Worm (Caenorhabditis elegans) whole organism, young adult: Measurements from ENCODE around the gene lin-31.

Experiments used
- C06A6.2 ChIP-seq: fragments of 200-800 bp; sonication (Bioruptor generic); conservative IDR thresholded peaks from 2 replicates; pipeline ENCODE4 v1.3.6; 2022; ENCODE audit warnings: missing genetic modification characterization, missing compliant biosample characterization
- F23B12.7 ChIP-seq: sonication (generic microtip); optimal IDR thresholded peaks from 2 replicates; lab custom pipeline; 2017; ENCODE audit warnings: missing genetic modification characterization, mild to moderate bottlenecking, missing compliant biosample characterization, antibody characterized with exemption, moderate library complexity; ENCODE audit not compliant: insufficient read depth
- ama-1 ChIP-seq, 3 experiments: fragments of 150-350 bp in 1 of 3; sonication (generic microtip) in 2 of 3; optimal IDR thresholded peaks; 2 replicates each; lab custom pipeline; 2014 to 2018; ENCODE audit warnings: missing biosample characterization in 2 of 3, missing genetic modification characterization in 2 of 3, missing genetic modification reagents in 2 of 3
- ceh-91 ChIP-seq: fragments of 200-800 bp; sonication (Bioruptor generic); IDR thresholded peaks from 2 replicates; pipeline ENCODE4 v1.3.6; 2022; ENCODE audit warnings: missing genetic modification reagents, missing genetic modification characterization, missing compliant biosample characterization
- lin-35 ChIP-seq, 3 experiments: fragments of 150-350 bp in 2 of 3; sonication (generic microtip) in 1 of 3; optimal IDR thresholded peaks; 2 replicates each; lab custom pipeline; 2014 to 2018; ENCODE audit warnings: missing biosample characterization in 3 of 3, missing genetic modification characterization in 3 of 3, missing genetic modification reagents in 3 of 3
- nhr-80 ChIP-seq: sonication (generic microtip); optimal IDR thresholded peaks from 2 replicates; lab custom pipeline; 2016; ENCODE audit warnings: missing genetic modification characterization, missing compliant biosample characterization
- pha-4 ChIP-seq: fragments of 150-350 bp; sonication (generic microtip); optimal IDR thresholded peaks from 2 replicates; lab custom pipeline; 2014; ENCODE audit warnings: missing biosample characterization, missing genetic modification reagents, missing genetic modification characterization
- tbx-9 ChIP-seq: sonication (generic microtip); optimal IDR thresholded peaks from 2 replicates; lab custom pipeline; 2016; ENCODE audit warnings: borderline replicate concordance, missing genetic modification characterization, inconsistent platforms, missing compliant biosample characterization
- unc-130 ChIP-seq: sonication (generic microtip); optimal IDR thresholded peaks from 2 replicates; lab custom pipeline; 2016; ENCODE audit warnings: missing genetic modification reagents, missing genetic modification characterization, missing compliant biosample characterization
- unc-62 ChIP-seq: fragments of 150-350 bp; optimal IDR thresholded peaks from 2 replicates; lab custom pipeline; 2014; ENCODE audit warnings: missing biosample characterization, missing genetic modification reagents, missing genetic modification characterization
- zfh-2 ChIP-seq: fragments of 200-800 bp; sonication (Bioruptor generic); conservative IDR thresholded peaks from 2 replicates; pipeline ENCODE4 v1.3.6; 2022; ENCODE audit warnings: missing genetic modification reagents, missing genetic modification characterization, missing compliant biosample characterization

DNA sequence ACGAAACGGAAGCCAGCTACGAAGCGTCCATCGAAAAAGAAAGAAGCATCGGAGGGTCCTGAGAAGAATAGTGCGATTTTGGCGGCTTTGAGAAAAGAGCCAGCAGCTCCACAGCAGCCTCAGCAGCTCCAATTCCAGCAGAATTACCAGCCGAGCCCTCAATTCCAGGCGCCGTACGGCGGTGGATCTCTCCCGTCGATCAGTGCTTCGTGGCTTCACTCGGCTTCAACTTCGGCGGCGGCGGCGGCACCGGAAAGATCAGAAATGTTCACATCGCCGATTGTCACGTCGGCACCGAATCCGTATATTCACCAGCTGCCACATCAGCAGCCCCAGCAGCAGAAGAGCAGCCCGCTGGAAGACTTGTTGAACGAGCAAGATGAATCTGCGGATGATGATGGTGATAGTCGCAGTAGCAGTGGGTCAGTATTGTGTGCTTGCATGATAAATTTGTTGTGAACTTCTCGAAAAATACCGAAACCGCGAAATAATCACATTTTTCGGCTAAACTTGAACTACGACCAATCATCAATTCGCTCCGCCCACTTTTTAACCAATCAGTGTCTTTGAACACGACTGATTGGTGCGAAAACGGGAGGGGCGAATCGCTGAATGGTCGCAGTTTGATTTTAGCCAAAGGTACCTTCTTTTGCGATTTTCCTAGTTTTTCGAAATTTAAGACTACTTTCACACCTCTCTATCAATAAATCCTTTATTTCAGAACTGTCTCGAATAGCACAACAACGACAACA is 16.5 kb upstream of the lin-31 start:
- TF ChIP-seq nhr-80 (tag; lab: Kevin White, UChicago) = no peak
- no peak for TF ChIP-seq ama-1 (optimal IDR thresholded peaks at IDR 0.05; lab: Kevin White, UChicago)
- TF ChIP-seq ama-1 (GFP tag; optimal IDR thresholded peaks at IDR 0.05; lab: Kevin White, UChicago) = no peak
- no peak for TF ChIP-seq F23B12.7 (tag; lab: Kevin White, UChicago)
- TF ChIP-seq tbx-9 = no peak
- TF ChIP-seq ceh-91 (GFP tag; lab: Robert Waterston, UW) = no peak
- TF ChIP-seq pha-4 (tag; lab: Kevin White, UChicago) = no peak
- no peak for TF ChIP-seq C06A6.2 (GFP tag; lab: Robert Waterston, UW)
- no peak for TF ChIP-seq unc-130
- TF ChIP-seq zfh-2 (GFP tag; lab: Robert Waterston, UW) = peak; percentile 89
- no peak for TF ChIP-seq unc-62 (GFP tag; lab: Kevin White, UChicago)
- no peak for TF ChIP-seq lin-35 (GFP tag; optimal IDR thresholded peaks at IDR 0.05; lab: Kevin White, UChicago)
